Fruit fly (Drosophila melanogaster) whole organism, adult: ENCODE measurements around the gene Tsp29Fb.

Experiments
- CG11617 ChIP-seq: fragments of 200-800 bp; sonication (Bioruptor generic); optimal IDR thresholded peaks from 2 replicates; lab custom pipeline; 2017; ENCODE audit warnings: mild to moderate bottlenecking, missing biosample characterization, missing genetic modification reagents, missing genetic modification characterization
- CG33017 ChIP-seq: fragments of 200-800 bp; sonication (Bioruptor generic); optimal IDR thresholded peaks from 2 replicates; lab custom pipeline; 2018; ENCODE audit warnings: missing biosample characterization, mild to moderate bottlenecking, missing genetic modification characterization, moderate library complexity
- CG5204 ChIP-seq: fragments of 200-800 bp; sonication (Bioruptor generic); optimal IDR thresholded peaks from 2 replicates; lab custom pipeline; 2016; ENCODE audit warnings: missing biosample characterization, missing genetic modification characterization
- Crg-1 ChIP-seq: fragments of 200-800 bp; sonication (Bioruptor generic); optimal IDR thresholded peaks from 2 replicates; lab custom pipeline; 2016; ENCODE audit warnings: missing biosample characterization, missing genetic modification characterization
- Hr96 ChIP-seq: fragments of 200-800 bp; sonication (Bioruptor generic); optimal IDR thresholded peaks from 2 replicates; lab custom pipeline; 2016; ENCODE audit warnings: missing biosample characterization, missing genetic modification characterization
- bab1 ChIP-seq: fragments of 200-800 bp; sonication (Bioruptor generic); optimal IDR thresholded peaks from 3 replicates; lab custom pipeline; 2019; ENCODE audit warnings: missing biosample characterization, mild to moderate bottlenecking, missing genetic modification characterization, moderate library complexity
- kay ChIP-seq: fragments of 200-800 bp; sonication (Bioruptor generic); peaks from one replicate; lab custom pipeline; 2016; ENCODE audit warnings: missing biosample characterization, missing genetic modification characterization, borderline replicate concordance
- pad ChIP-seq: fragments of 200-800 bp; sonication (Bioruptor generic); optimal IDR thresholded peaks from 3 replicates; lab custom pipeline; 2017; ENCODE audit warnings: missing biosample characterization, missing genetic modification characterization, mild to moderate bottlenecking, moderate library complexity, missing genetic modification reagents
- tj ChIP-seq: fragments of 200-800 bp; sonication (Bioruptor generic); optimal IDR thresholded peaks from 3 replicates; lab custom pipeline; 2017; ENCODE audit warnings: missing biosample characterization, mild to moderate bottlenecking, missing genetic modification characterization, moderate library complexity
- toe ChIP-seq: fragments of 200-800 bp; sonication (Bioruptor generic); optimal IDR thresholded peaks from 2 replicates; lab custom pipeline; 2016; ENCODE audit warnings: missing biosample characterization, missing genetic modification characterization

- TF ChIP-seq Hr96 (GFP tag; lab: Kevin White, UChicago): peak; percentile 62
- TF ChIP-seq bab1 (GFP tag; lab: Kevin White, UChicago): peak; percentile 81
- TF ChIP-seq Crg-1: peak; percentile 43
- TF ChIP-seq CG5204 (GFP tag; lab: Kevin White, UChicago): peak; percentile 71
- peak; percentile 80 for TF ChIP-seq kay (GFP tag; lab: Kevin White, UChicago)
- peak; percentile 73 for TF ChIP-seq CG11617
- TF ChIP-seq CG33017: peak; percentile 84
- TF ChIP-seq tj: peak; percentile 35
- peak; percentile 55 for TF ChIP-seq toe (GFP tag; lab: Kevin White, UChicago)
- peak; percentile 33 for TF ChIP-seq pad (GFP tag; lab: Kevin White, UChicago)
Measured at dm6 chr2L:8958046-8958497, 20.9 kb downstream of the Tsp29Fb start.
